Fruit fly (Drosophila melanogaster) Kc167 (cell line): ENCODE measurements around the gene CG7453.

ENCODE experiments used
- Myc ChIP-seq: fragments of >200 bp; optimal IDR thresholded peaks from 2 replicates; lab custom pipeline; 2017; ENCODE audit warnings: missing external identifiers
- psq ChIP-seq: fragments of >200 bp; optimal IDR thresholded peaks from 2 replicates; lab custom pipeline; 2017; ENCODE audit warnings: missing external identifiers
- ttk ChIP-seq: sonication (Bioruptor generic); optimal IDR thresholded peaks from 2 replicates; lab custom pipeline; 2017; ENCODE audit warnings: missing external identifiers

- no peak for TF ChIP-seq Myc
- TF ChIP-seq psq (lab: Kevin White, UChicago) = no peak
- no peak for TF ChIP-seq ttk (lab: Kevin White, UChicago)
Observed at dm6 chrX:19211982-19212381, 32.0 kb downstream of the CG7453 start, which contains the start of gene CG14195.
